Fruit fly (Drosophila melanogaster) ovary, adult (tissue): ENCODE data around the gene Slu7.
A peak's percentile ranks its signal among the peaks of the same experiment; 100 is the strongest.

Experiments
- CG17801 ChIP-seq: fragments of 200-800 bp; optimal IDR thresholded peaks from 2 replicates; lab custom pipeline; 2019; ENCODE audit warnings: missing biosample characterization, mild to moderate bottlenecking, missing genetic modification characterization, moderate library complexity; ENCODE audit not compliant: partially characterized antibody

The Slu7 gene

dm6 chr3R:29038960-29039581 lies at the start of gene Slu7, which contains the start of gene Pkc98E:
Gene Slu7, minus strand, starts transcription at chr3R:29039071.
Gene Pkc98E, plus strand, starts transcription at chr3R:29039156.
- peak; percentile 50 for TF ChIP-seq CG17801 (GFP tag; lab: Kevin White, UChicago)

- TF ChIP-seq CG17801 (GFP tag; lab: Kevin White, UChicago) = no peak
Measured at dm6 chr3R:29087926-29088487, 49.1 kb upstream of the Slu7 start.

dm6 chr3R:29087302-29087782 lies 48.5 kb upstream of the Slu7 start:
- TF ChIP-seq CG17801 (GFP tag; lab: Kevin White, UChicago) = no peak

dm6 chr3R:29086896-29087295 lies 48.0 kb upstream of the Slu7 start:
- no peak for TF ChIP-seq CG17801 (GFP tag; lab: Kevin White, UChicago)

- TF ChIP-seq CG17801 (GFP tag; lab: Kevin White, UChicago) = no peak
Measured at dm6 chr3R:29083459-29084457, 44.9 kb upstream of the Slu7 start.

dm6 chr3R:29082511-29083296 lies 43.8 kb upstream of the Slu7 start:
- TF ChIP-seq CG17801 (GFP tag; lab: Kevin White, UChicago) = no peak

dm6 chr3R:29082034-29082433 lies 43.2 kb upstream of the Slu7 start:
- TF ChIP-seq CG17801 (GFP tag; lab: Kevin White, UChicago) = no peak

- TF ChIP-seq CG17801 (GFP tag; lab: Kevin White, UChicago) = no peak
Measured at dm6 chr3R:29077572-29077971, 38.7 kb upstream of the Slu7 start.

- TF ChIP-seq CG17801 (GFP tag; lab: Kevin White, UChicago) = peak; percentile 7
Measured at dm6 chr3R:29076609-29077008, 37.7 kb upstream of the Slu7 start.

- TF ChIP-seq CG17801 (GFP tag; lab: Kevin White, UChicago) = no peak
Measured at dm6 chr3R:29075631-29076398, 36.9 kb upstream of the Slu7 start.

dm6 chr3R:29074001-29074609 lies 35.2 kb upstream of the Slu7 start:
- peak; percentile 9 for TF ChIP-seq CG17801 (GFP tag; lab: Kevin White, UChicago)

dm6 chr3R:29072834-29073233 lies 34.0 kb upstream of the Slu7 start:
- TF ChIP-seq CG17801 (GFP tag; lab: Kevin White, UChicago) = no peak

- no peak for TF ChIP-seq CG17801 (GFP tag; lab: Kevin White, UChicago)
Measured at dm6 chr3R:29071141-29071540, 32.3 kb upstream of the Slu7 start.
